Worm (Caenorhabditis elegans): ENCODE results near the gene ttll-5.
A peak's percentile ranks its signal among the peaks of the same experiment; 100 is the strongest.

Gene ttll-5

DNA sequence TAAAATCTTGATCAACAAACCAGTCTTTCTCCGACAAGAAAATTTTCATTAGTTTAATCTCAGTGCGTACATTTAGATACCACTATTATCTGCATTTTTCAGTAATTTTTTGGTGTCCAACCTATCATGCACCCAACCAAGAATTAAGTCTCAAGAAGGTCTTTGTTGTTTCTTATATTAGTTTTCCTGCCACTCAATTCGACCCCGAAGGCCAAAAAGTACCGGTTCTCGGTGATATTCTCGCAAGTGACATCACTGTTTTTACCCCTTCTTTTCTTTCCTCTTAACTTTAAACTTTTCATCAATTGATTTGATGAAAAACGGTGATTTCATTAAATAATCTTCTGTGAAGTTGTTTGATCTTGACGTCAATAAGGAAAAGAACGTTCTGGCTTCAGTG is 34.7 kb downstream of the ttll-5 start, which contains the start of gene F38B7.2:
F38B7.2 (plus strand) TSS at position 400 of the 400 bp plus-strand sequence.
- TF ChIP-seq alr-1 (tag; optimal IDR thresholded peaks at IDR 0.05) = no peak
- TF ChIP-seq R02D3.7 (tag; optimal IDR thresholded peaks at IDR 0.05) = no peak
- TF ChIP-seq nhr-25 (tag; optimal IDR thresholded peaks at IDR 0.05) = peak; percentile 86
- peak; percentile 32 for TF ChIP-seq crh-2 (tag; optimal IDR thresholded peaks at IDR 0.05)
- no peak for TF ChIP-seq unc-39 (tag; optimal IDR thresholded peaks at IDR 0.05)
- TF ChIP-seq ztf-11 (tag; optimal IDR thresholded peaks at IDR 0.05) = no peak
- TF ChIP-seq sma-3 (GFP tag; optimal IDR thresholded peaks at IDR 0.05) = peak; percentile 54
- no peak for TF ChIP-seq egl-27 (tag; optimal IDR thresholded peaks at IDR 0.05)
- no peak for TF ChIP-seq nhr-21 (tag; optimal IDR thresholded peaks at IDR 0.05)
- TF ChIP-seq zag-1 (tag; optimal IDR thresholded peaks at IDR 0.05) = no peak
- TF ChIP-seq blmp-1 (tag; optimal IDR thresholded peaks at IDR 0.05; ENCODE audit: insufficient read depth) = peak; percentile 65
- TF ChIP-seq dmd-4 (tag; optimal IDR thresholded peaks at IDR 0.05) = no peak
- no peak for TF ChIP-seq skn-1 (tag; optimal IDR thresholded peaks at IDR 0.05)
- TF ChIP-seq peb-1 (tag; optimal IDR thresholded peaks at IDR 0.05) = no peak
- TF ChIP-seq sem-4 (tag; optimal IDR thresholded peaks at IDR 0.05) = no peak
- peak; percentile 23 for TF ChIP-seq fos-1 (tag; optimal IDR thresholded peaks at IDR 0.05)
- peak; percentile 54 for TF ChIP-seq sma-9 (GFP tag; optimal IDR thresholded peaks at IDR 0.05)
- TF ChIP-seq sma-9 (tag; optimal IDR thresholded peaks at IDR 0.05) = no peak

DNA sequence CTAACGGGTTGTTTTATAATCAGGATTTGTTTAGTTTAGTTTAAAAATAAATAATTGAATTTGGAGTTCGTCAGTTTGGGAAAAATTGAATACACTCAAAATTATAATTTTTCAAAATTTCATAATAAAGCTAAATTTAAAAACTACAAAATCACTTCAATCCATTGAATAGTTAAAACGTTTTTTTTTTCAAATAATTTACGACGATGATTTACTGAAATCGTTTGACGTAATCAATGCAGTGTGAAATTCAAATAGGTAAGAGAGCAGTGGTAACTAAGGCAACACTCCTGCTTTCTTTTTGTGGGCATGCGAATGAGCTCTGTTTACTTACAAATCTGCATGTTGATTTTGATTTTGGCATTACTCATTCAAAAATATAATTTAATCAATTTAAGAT is 36.4 kb downstream of the ttll-5 start, which contains the start of gene F38B7.10:
F38B7.10 (plus strand) TSS at position 301 of the 400 bp plus-strand sequence.
- TF ChIP-seq nhr-23 (tag; optimal IDR thresholded peaks at IDR 0.05) (no peak), nhr-237 (tag; optimal IDR thresholded peaks at IDR 0.05) (no peak), nhr-6 (tag; optimal IDR thresholded peaks at IDR 0.05) (no peak), sem-4 (tag; optimal IDR thresholded peaks at IDR 0.05) (no peak), zag-1 (tag; optimal IDR thresholded peaks at IDR 0.05) (no peak), sma-3 (GFP tag; optimal IDR thresholded peaks at IDR 0.05) (no peak), mdl-1 (tag; optimal IDR thresholded peaks at IDR 0.05) (no peak), unc-55 (GFP tag; optimal IDR thresholded peaks at IDR 0.05) (no peak)

DNA sequence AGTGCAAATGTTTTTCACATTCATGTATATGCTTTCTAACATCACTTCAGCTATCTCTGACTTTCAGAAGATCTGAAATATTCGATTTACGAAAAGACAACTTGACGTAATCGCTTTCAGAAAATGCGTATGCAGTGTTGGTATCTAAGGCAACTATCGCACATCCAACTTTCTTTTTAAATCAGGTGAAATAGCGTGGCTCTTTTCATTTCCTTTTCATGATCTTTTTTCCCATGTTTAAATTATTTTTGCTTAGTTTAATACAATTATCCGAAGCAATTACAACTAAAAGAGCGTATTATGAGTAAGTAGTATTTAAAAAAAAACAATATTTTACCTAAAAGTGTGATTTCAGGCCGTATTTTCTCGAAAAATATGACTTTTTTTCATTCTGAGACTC is 37.9 kb downstream of the ttll-5 start, which contains the start of gene F38B7.11:
F38B7.11 (plus strand) TSS at position 301 of the 400 bp plus-strand sequence.
- TF ChIP-seq unc-55 (GFP tag; optimal IDR thresholded peaks at IDR 0.05) (no peak), dmd-4 (tag; optimal IDR thresholded peaks at IDR 0.05) (no peak), nhr-237 (tag; optimal IDR thresholded peaks at IDR 0.05) (no peak), zag-1 (tag; optimal IDR thresholded peaks at IDR 0.05) (no peak), nhr-10 (tag; optimal IDR thresholded peaks at IDR 0.05) (no peak), blmp-1 (tag; optimal IDR thresholded peaks at IDR 0.05; ENCODE audit: insufficient read depth) (no peak), ztf-1 (GFP tag; conservative IDR thresholded peaks at IDR 0.05) (no peak), egl-27 (tag; optimal IDR thresholded peaks at IDR 0.05) (no peak), sma-9 (GFP tag; optimal IDR thresholded peaks at IDR 0.05) (no peak), sma-9 (tag; optimal IDR thresholded peaks at IDR 0.05) (no peak), nhr-77 (tag; optimal IDR thresholded peaks at IDR 0.05) (no peak), nhr-11 (tag; optimal IDR thresholded peaks at IDR 0.05) (no peak), nhr-25 (tag; optimal IDR thresholded peaks at IDR 0.05) (no peak), snpc-4 (tag; optimal IDR thresholded peaks at IDR 0.05) (no peak), lin-13 (GFP tag; optimal IDR thresholded peaks at IDR 0.05) (no peak), alr-1 (tag; optimal IDR thresholded peaks at IDR 0.05) (no peak), R02D3.7 (tag; optimal IDR thresholded peaks at IDR 0.05) (no peak), nhr-129 (tag; optimal IDR thresholded peaks at IDR 0.05) (no peak)

- TF ChIP-seq lin-11 (tag; optimal IDR thresholded peaks at IDR 0.05) (no peak), F13H6.1 (tag; optimal IDR thresholded peaks at IDR 0.05) (peak; percentile 64), nhr-21 (tag; optimal IDR thresholded peaks at IDR 0.05) (peak; percentile 64), nhr-12 (tag; optimal IDR thresholded peaks at IDR 0.05) (no peak), lsy-2 (tag; optimal IDR thresholded peaks at IDR 0.05) (peak in 1 of 2 experiments; percentile 70), C34F6.9 (tag; optimal IDR thresholded peaks at IDR 0.05) (peak; percentile 89), unc-39 (tag; optimal IDR thresholded peaks at IDR 0.05) (no peak), crh-2 (tag; optimal IDR thresholded peaks at IDR 0.05) (peak; percentile 69), unc-55 (GFP tag; optimal IDR thresholded peaks at IDR 0.05) (peak; percentile 44), egl-27 (tag; optimal IDR thresholded peaks at IDR 0.05) (no peak), aly-2 (tag; optimal IDR thresholded peaks at IDR 0.05) (no peak), mab-5 (tag; optimal IDR thresholded peaks at IDR 0.05) (no peak), sem-4 (tag; optimal IDR thresholded peaks at IDR 0.05) (no peak), blmp-1 (tag; optimal IDR thresholded peaks at IDR 0.05; ENCODE audit: insufficient read depth) (peak; percentile 77), fos-1 (tag; optimal IDR thresholded peaks at IDR 0.05) (peak; percentile 56), sma-3 (GFP tag; optimal IDR thresholded peaks at IDR 0.05) (no peak), nhr-10 (tag; optimal IDR thresholded peaks at IDR 0.05) (no peak), ZK546.5 (tag; optimal IDR thresholded peaks at IDR 0.05) (no peak), ztf-4 (tag; optimal IDR thresholded peaks at IDR 0.05) (peak; percentile 37), ztf-11 (tag; optimal IDR thresholded peaks at IDR 0.05) (no peak), nhr-77 (tag; optimal IDR thresholded peaks at IDR 0.05) (no peak), mdl-1 (tag; optimal IDR thresholded peaks at IDR 0.05) (peak; percentile 69 to 81), lin-39 (tag; optimal IDR thresholded peaks at IDR 0.05) (no peak), nhr-129 (tag; optimal IDR thresholded peaks at IDR 0.05) (peak; percentile 85), lin-13 (GFP tag; optimal IDR thresholded peaks at IDR 0.05) (peak; percentile 38), nhr-25 (tag; optimal IDR thresholded peaks at IDR 0.05) (peak; percentile 78), nhr-6 (tag; optimal IDR thresholded peaks at IDR 0.05) (peak; percentile 50), snpc-4 (tag; optimal IDR thresholded peaks at IDR 0.05) (no peak), gmeb-1 (tag; optimal IDR thresholded peaks at IDR 0.05) (no peak), ceh-16 (tag; optimal IDR thresholded peaks at IDR 0.05) (no peak), dmd-4 (tag; optimal IDR thresholded peaks at IDR 0.05) (no peak), peb-1 (tag; optimal IDR thresholded peaks at IDR 0.05) (no peak), nhr-237 (tag; optimal IDR thresholded peaks at IDR 0.05) (no peak), Y55F3AM.14 (GFP tag; optimal IDR thresholded peaks at IDR 0.05) (no peak)
Measured at ce11 chrV:11548914-11549406, 40.1 kb downstream of the ttll-5 start, which contains the start of the genes F38B7.17 and F38B7.3. F38B7.17 (minus strand) TSS chrV:11548964. F38B7.3 (plus strand) TSS chrV:11549107.

Measured in whole organism, L2 larva.